Fruit fly (Drosophila melanogaster) whole organism, adult: ENCODE results near the gene Ssadh.

Experiments
- CG11617 ChIP-seq: fragments of 200-800 bp; sonication (Bioruptor generic); optimal IDR thresholded peaks from 2 replicates; lab custom pipeline; 2017; ENCODE audit warnings: mild to moderate bottlenecking, missing biosample characterization, missing genetic modification reagents, missing genetic modification characterization
- CG12768 ChIP-seq: fragments of 200-800 bp; sonication (Bioruptor generic); optimal IDR thresholded peaks from 2 replicates; lab custom pipeline; 2017; ENCODE audit warnings: missing biosample characterization, missing genetic modification characterization, mild to moderate bottlenecking, moderate library complexity, missing genetic modification reagents
- CG14711 ChIP-seq: fragments of 200-800 bp; sonication (Bioruptor generic); optimal IDR thresholded peaks from 2 replicates; lab custom pipeline; 2018; ENCODE audit warnings: missing biosample characterization, mild to moderate bottlenecking, missing genetic modification characterization, moderate library complexity
- CG33017 ChIP-seq: fragments of 200-800 bp; sonication (Bioruptor generic); optimal IDR thresholded peaks from 2 replicates; lab custom pipeline; 2018; ENCODE audit warnings: missing biosample characterization, mild to moderate bottlenecking, missing genetic modification characterization, moderate library complexity
- CG7045 ChIP-seq: fragments of 200-800 bp; sonication (Bioruptor generic); optimal IDR thresholded peaks from 2 replicates; lab custom pipeline; 2017; ENCODE audit warnings: missing biosample characterization, mild to moderate bottlenecking, missing genetic modification characterization
- Crg-1 ChIP-seq: fragments of 200-800 bp; sonication (Bioruptor generic); optimal IDR thresholded peaks from 2 replicates; lab custom pipeline; 2016; ENCODE audit warnings: missing biosample characterization, missing genetic modification characterization
- Hr96 ChIP-seq: fragments of 200-800 bp; sonication (Bioruptor generic); optimal IDR thresholded peaks from 2 replicates; lab custom pipeline; 2016; ENCODE audit warnings: missing biosample characterization, missing genetic modification characterization
- Mnt ChIP-seq: fragments of 200-800 bp; sonication (Bioruptor generic); optimal IDR thresholded peaks from 2 replicates; lab custom pipeline; 2016; ENCODE audit warnings: missing biosample characterization, mild to moderate bottlenecking, missing genetic modification characterization
- cic ChIP-seq: fragments of 200-800 bp; sonication (Bioruptor generic); optimal IDR thresholded peaks from 2 replicates; lab custom pipeline; 2017; ENCODE audit warnings: missing biosample characterization, mild to moderate bottlenecking, missing genetic modification characterization, moderate library complexity
- kay ChIP-seq: fragments of 200-800 bp; sonication (Bioruptor generic); peaks from one replicate; lab custom pipeline; 2016; ENCODE audit warnings: missing biosample characterization, missing genetic modification characterization, borderline replicate concordance
- pad ChIP-seq: fragments of 200-800 bp; sonication (Bioruptor generic); optimal IDR thresholded peaks from 3 replicates; lab custom pipeline; 2017; ENCODE audit warnings: missing biosample characterization, missing genetic modification characterization, mild to moderate bottlenecking, moderate library complexity, missing genetic modification reagents
- toe ChIP-seq: fragments of 200-800 bp; sonication (Bioruptor generic); optimal IDR thresholded peaks from 2 replicates; lab custom pipeline; 2016; ENCODE audit warnings: missing biosample characterization, missing genetic modification characterization

dm6 chr3R:25630541-25630940 is 3.8 kb upstream of the Ssadh start:
- no peak for TF ChIP-seq pad (GFP tag; lab: Kevin White, UChicago)
- no peak for TF ChIP-seq kay (GFP tag; lab: Kevin White, UChicago)
- TF ChIP-seq toe (GFP tag; lab: Kevin White, UChicago) = no peak
- no peak for TF ChIP-seq CG14711
- no peak for TF ChIP-seq Hr96
- TF ChIP-seq CG11617 (GFP tag; lab: Kevin White, UChicago) = no peak
- TF ChIP-seq Crg-1 (GFP tag; lab: Kevin White, UChicago) = no peak
- TF ChIP-seq cic = no peak
- no peak for TF ChIP-seq CG7045 (GFP tag; lab: Kevin White, UChicago)
- TF ChIP-seq CG33017 (tag; lab: Kevin White, UChicago) = no peak
- TF ChIP-seq CG12768 (GFP tag; lab: Kevin White, UChicago) = no peak
- no peak for TF ChIP-seq Mnt
